Worm (Caenorhabditis elegans) whole organism, L1 larva: ENCODE measurements around the gene R10E4.1.

ENCODE experiments used
- ama-1 ChIP-seq: fragments of 150-350 bp; optimal IDR thresholded peaks from 2 replicates; lab custom pipeline; 2014
- ceh-63 ChIP-seq: fragments of 200-800 bp; sonication (Bioruptor generic); optimal IDR thresholded peaks from 2 replicates; lab custom pipeline; 2018; ENCODE audit warnings: mild to moderate bottlenecking, missing genetic modification characterization, missing compliant biosample characterization
- hlh-4 ChIP-seq: sonication (generic microtip); optimal IDR thresholded peaks from 2 replicates; lab custom pipeline; 2016; ENCODE audit warnings: mild to moderate bottlenecking, missing genetic modification characterization, missing compliant biosample characterization
- lin-14 ChIP-seq: fragments of 200-800 bp; sonication (Bioruptor generic); optimal IDR thresholded peaks from 2 replicates; lab custom pipeline; 2018; ENCODE audit warnings: mild to moderate bottlenecking, missing genetic modification characterization, moderate library complexity, missing compliant biosample characterization
- nhr-237 ChIP-seq: fragments of 150-350 bp; optimal IDR thresholded peaks from 2 replicates; lab custom pipeline; 2014; ENCODE audit warnings: missing biosample characterization, missing genetic modification characterization
- pag-3 ChIP-seq: sonication (generic microtip); optimal IDR thresholded peaks from 2 replicates; lab custom pipeline; 2017; ENCODE audit warnings: missing genetic modification characterization, mild to moderate bottlenecking, missing compliant biosample characterization, antibody characterized with exemption, borderline replicate concordance; ENCODE audit not compliant: insufficient read depth
- pqm-1 ChIP-seq: sonication (generic microtip); optimal IDR thresholded peaks from 3 replicates; lab custom pipeline; 2017; ENCODE audit warnings: missing biosample characterization, missing genetic modification characterization
- skn-1 ChIP-seq: fragments of 150-350 bp; optimal IDR thresholded peaks from 2 replicates; lab custom pipeline; 2014; ENCODE audit warnings: missing biosample characterization, missing genetic modification characterization
- snpc-4 ChIP-seq: fragments of 150-350 bp; optimal IDR thresholded peaks from 2 replicates; lab custom pipeline; 2014; ENCODE audit warnings: missing biosample characterization, missing genetic modification characterization
- sup-37 ChIP-seq: fragments of 200-800 bp; sonication (Bioruptor generic); optimal IDR thresholded peaks from 2 replicates; lab custom pipeline; 2018; ENCODE audit warnings: mild to moderate bottlenecking, missing genetic modification characterization, missing compliant biosample characterization
- tbx-2 ChIP-seq: sonication (generic microtip); optimal IDR thresholded peaks from 2 replicates; lab custom pipeline; 2016; ENCODE audit warnings: missing genetic modification characterization, missing compliant biosample characterization

ce11 chrIII:4300989-4301498, 31.5 kb downstream of the R10E4.1 start, which contains the start of gene R10E4.11:
- TF ChIP-seq hlh-4 (tag; lab: Kevin White, UChicago) (no peak), ceh-63 (GFP tag; lab: Kevin White, UChicago) (no peak), ama-1 (lab: Kevin White, UChicago) (no peak), tbx-2 (no peak), skn-1 (no peak), nhr-237 (no peak), pag-3 (tag; lab: Kevin White, UChicago) (no peak), sup-37 (GFP tag; lab: Kevin White, UChicago) (no peak), snpc-4 (tag; lab: Kevin White, UChicago) (no peak), pqm-1 (tag; lab: Kevin White, UChicago) (no peak), lin-14 (GFP tag; lab: Kevin White, UChicago) (no peak)
